Worm (Caenorhabditis elegans) whole organism, L4/young adult: ENCODE results near the gene Y102A11A.5.
"Not testable (repeated sequence)": the region's sequence is repeated elsewhere in the genome, so short reads cannot be mapped to it uniquely, and the experiment has no call there.

Experiments used
- W03F9.2 ChIP-seq: fragments of 150-350 bp; optimal IDR thresholded peaks from 2 replicates; lab custom pipeline; 2014; ENCODE audit warnings: missing biosample characterization, missing genetic modification characterization
- dao-5 ChIP-seq: sonication (generic microtip); optimal IDR thresholded peaks from 2 replicates; lab custom pipeline; 2016; ENCODE audit warnings: missing genotype, missing genetic modification characterization, moderate library complexity, missing compliant biosample characterization
- him-1 ChIP-seq: sonication (generic microtip); optimal IDR thresholded peaks from 2 replicates; lab custom pipeline; 2016; ENCODE audit warnings: missing genotype, missing genetic modification reagents, missing genetic modification characterization, missing compliant biosample characterization

Y102A11A.5 gene

DNA sequence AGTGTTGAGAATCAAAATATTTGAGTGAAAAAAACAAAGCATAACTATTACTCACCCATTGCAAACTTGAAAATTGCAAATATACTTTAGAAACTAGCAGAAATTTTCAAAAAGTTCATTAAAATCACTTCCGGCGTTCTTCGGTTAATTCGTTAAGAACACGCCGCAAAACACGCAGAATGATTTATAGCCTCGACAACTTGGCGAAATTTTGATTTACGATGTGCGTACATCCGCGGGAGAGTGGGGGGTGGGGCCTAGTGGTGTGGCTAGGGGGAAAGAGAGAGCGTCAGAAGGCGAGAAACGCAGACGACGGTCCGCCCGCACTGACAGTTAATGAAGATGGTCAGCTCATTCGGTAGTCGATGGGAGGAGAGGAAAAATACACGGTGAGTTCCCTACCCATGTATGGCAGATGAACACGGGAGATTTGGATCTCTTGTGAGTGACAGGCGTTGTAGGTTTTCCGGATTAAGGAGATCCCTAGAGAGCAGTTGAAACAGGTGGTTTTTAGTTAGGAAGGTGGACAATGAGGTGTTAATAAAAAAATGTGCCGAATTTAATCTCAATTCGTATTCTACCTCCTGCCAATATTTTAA is 14.8 kb upstream of the Y102A11A.5 start, which contains the start of gene igcm-4:
igcm-4 (minus strand) TSS at position 237 of the 599 bp plus-strand sequence.
- no peak for TF ChIP-seq dao-5
- TF ChIP-seq him-1 = no peak
- no peak for TF ChIP-seq W03F9.2 (tag; lab: Kevin White, UChicago)

DNA sequence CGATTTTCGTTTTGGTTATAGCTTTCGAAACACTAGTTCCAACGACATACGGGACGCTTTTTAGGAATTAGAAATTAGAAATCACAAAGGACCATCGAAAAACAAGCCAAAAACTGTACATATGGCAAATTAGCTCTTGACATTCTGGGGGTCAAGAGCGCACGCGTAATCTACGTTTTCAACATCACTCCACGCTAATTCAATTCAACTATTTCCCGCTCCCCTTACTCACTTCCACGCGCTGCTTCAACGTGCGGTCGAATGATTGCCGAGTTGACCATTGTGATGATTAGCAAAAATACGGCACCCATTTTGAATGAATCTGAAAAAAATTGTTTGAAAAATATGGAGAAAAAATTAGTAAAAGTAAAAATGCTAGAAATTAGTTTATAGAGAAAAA is 14.2 kb upstream of the Y102A11A.5 start:
- TF ChIP-seq dao-5 (no peak), W03F9.2 (tag; lab: Kevin White, UChicago) (no peak), him-1 (no peak)

DNA sequence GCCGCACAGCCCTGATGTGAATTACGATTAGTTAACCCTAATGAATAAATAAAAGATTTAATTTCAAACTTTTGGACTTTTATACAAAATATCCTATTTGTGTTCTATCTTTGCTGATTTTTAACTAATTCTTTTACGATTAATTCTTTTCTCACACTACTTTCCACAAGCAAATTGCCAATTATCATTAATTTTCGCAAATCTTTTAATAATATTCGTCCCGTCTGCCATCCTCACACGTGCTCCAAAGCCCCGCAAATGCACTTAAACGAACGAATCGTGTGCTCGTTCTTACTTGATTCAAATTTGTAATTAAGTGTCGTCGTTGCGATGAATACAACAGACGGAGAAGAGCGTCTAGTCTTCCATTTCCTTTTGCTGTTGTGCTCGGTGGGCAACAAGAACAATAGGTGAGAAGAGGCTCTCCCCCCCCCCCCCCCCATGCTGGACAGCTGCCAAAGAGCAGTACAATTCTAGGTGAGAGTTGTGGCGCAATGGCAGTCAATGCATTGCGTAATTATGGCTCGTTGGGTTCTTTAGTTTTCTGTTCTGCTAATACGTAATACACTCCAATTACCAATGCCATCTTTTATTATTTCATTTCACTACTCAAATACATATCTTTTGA is 13.3 kb upstream of the Y102A11A.5 start:
- TF ChIP-seq dao-5 = no peak
- TF ChIP-seq him-1 = no peak
- no peak for TF ChIP-seq W03F9.2 (tag; lab: Kevin White, UChicago)

DNA sequence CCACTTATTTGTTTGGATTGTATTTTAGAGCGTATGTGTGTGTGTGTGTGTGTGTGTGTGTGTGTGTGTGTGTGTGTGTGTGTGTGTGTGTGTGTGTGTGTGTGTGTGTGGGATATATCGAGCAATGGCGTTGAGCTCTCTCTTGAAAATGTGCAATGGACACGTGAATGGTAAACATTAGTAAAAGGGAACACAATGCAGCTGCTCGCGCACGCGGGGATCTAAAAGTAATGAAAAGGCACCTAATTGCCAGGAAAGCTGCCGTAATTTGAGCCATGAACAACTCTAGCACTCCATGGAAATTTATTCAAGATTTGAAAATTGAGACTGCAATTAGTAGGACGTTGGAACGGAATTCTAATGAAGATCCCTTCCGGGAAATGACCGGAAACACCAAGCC is 11.8 kb upstream of the Y102A11A.5 start:
- TF ChIP-seq W03F9.2 (tag; lab: Kevin White, UChicago) = no peak
- TF ChIP-seq dao-5 = no peak
- TF ChIP-seq him-1 = no peak

DNA sequence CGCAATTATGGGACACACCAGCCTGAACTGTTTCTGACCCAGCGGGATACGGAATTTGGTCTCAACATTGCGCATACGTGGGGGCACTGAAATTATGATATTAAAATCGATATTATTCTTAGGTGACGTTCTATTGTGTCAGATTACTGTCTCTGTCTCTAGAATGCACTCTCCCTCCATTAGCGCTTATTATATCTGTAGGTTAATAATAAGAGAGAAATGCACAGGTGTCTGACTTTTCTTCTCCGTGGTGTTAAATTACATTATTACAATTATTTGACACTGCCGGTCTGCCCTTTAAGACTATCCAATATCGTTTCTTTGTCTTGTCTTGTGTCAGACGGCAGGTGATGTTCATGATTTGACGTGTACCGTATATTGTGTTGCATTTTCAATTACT is 11.2 kb upstream of the Y102A11A.5 start:
- TF ChIP-seq him-1 (no peak), dao-5 (no peak), W03F9.2 (tag; lab: Kevin White, UChicago) (no peak)

DNA sequence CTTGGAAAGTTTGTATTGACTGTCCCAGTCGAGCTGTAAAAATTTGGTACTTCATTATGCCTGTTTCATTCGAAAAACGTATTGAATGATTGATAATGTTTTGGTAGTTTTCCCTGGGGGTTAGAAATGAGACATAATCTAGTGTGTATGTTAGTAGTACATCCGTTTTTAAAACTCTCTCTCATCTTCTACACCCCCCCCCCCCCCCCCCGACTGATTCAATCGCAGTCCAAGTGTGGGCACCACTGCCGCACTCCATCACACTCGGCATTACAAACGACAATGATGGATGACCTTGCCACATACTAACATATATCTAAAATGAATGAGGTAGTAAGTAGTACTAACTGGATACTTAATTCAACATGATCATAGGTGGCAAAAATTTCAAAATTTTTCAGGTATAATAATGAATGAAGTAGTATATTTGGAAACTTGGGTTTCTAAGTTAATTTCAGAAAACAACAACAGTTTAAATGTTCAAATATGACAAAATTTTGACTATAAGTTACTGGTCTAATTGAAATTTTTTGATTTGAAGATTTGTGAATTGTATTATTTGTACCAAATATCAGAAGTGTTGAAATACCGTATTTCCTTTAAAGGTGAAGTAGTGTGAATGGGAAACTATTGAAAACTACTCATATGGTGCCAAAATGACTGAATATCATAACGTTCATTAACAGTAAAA is 10.2 kb upstream of the Y102A11A.5 start:
- TF ChIP-seq dao-5 (no peak), him-1 (no peak), W03F9.2 (tag; lab: Kevin White, UChicago) (no peak)

DNA sequence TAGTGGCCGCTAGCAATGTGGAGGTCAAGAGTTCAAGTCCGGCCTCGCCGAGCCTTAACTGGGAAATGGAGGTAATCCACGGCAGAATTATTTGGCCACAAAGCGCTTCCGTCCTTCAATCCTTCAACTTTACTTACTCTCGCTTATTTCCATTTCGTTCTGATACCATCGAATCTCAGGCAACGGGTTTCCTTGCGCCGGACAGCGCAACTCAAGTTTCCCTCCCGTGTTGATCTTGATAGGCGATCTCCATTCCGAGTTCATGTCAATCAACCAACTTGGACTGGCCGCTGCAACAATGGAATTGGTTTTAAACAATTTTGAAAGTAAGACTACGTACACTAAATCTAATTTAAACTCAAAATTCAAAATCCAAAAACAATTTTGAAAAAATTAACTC is 9.5 kb upstream of the Y102A11A.5 start:
- no peak for TF ChIP-seq dao-5
- TF ChIP-seq him-1 = no peak
- no peak for TF ChIP-seq W03F9.2 (tag; lab: Kevin White, UChicago)

DNA sequence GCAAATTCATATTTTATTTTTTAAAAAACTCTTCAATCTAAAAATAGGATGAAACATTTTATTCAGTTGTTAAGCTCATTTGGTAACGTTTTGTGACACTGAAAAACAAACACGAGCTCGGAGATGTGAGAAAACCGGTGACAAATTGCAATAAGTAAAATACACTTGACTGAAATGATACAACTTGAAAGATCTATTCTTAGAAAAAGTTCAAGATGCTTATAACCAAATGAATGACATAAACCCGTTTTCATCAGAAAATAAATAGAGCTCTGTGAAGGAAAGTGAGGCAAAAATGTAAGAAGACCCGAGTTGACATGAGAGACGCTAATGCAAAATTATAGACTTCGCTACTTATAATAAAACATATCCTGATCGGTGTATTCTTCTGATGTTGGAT is 8.0 kb upstream of the Y102A11A.5 start, which contains the start of gene smex-2:
smex-2 (minus strand) TSS at position 101 of the 400 bp plus-strand sequence.
- TF ChIP-seq dao-5 = no peak
- no peak for TF ChIP-seq W03F9.2 (tag; lab: Kevin White, UChicago)
- no peak for TF ChIP-seq him-1

DNA sequence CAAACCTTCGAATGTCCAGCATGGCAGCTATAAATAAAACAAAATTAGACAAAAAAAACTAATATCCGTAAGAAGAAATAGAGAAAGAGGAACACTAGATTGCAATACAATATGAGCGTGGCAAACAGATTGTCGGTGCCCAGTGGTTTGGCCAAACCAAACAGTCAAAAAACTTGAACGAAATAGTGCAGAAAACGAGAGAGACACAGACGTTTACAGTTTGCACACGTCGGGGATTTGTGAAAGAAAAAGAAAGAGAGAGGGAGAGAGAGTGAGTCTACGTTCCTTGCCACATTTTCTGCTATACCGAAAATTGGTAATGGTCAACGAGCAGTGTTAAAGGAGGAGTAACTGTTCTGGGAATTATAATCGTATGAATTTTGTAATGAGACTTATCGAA is 3.8 kb upstream of the Y102A11A.5 start, which contains the start of gene ergi-1:
ergi-1 (minus strand) TSS at position 101 of the 400 bp plus-strand sequence.
- TF ChIP-seq W03F9.2 (tag; lab: Kevin White, UChicago) (no peak), him-1 (no peak), dao-5 (no peak)

DNA sequence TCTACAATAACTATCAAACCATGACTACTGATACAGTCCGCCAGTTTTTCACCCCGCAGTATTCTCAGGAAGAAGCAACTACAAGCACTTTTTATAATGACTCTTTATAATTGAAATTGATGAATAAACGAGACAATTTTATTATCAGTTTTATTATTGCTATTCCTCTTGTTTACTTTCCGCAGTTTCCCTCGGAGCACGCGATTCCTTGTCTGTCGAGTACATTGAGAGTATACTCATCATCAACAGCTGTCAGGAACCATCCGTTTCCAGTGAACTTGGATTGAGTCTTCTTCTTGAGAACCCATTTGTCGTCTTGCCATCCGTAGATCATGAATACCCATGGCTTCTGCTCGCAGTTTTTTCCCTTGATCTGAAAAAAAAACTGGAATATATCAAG is 517 bp downstream of the Y102A11A.5 start:
- no peak for TF ChIP-seq W03F9.2 (tag; lab: Kevin White, UChicago)
- TF ChIP-seq him-1 = no peak
- no peak for TF ChIP-seq dao-5

DNA sequence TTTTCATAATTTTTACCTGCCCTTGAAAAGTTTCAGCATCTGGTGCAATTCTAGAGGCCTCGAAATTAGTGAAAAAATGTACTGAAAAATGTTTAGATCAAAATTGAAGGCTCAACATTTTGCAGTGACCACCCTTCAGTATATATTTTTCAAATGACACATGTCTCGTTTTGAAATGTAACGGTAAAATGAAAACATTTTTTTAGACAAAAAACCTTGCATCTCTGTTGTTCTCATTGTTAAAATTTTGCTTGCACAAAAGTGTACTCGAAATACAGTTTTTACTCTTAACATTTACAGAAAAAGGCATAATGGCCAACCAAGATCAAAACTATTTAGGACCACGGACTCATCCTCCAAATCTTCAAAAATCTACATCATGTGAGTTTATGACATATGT is 5.0 kb downstream of the Y102A11A.5 start, which contains the start of gene Y102A11A.2:
Y102A11A.2 (plus strand) TSS at position 301 of the 400 bp plus-strand sequence.
- TF ChIP-seq dao-5; W03F9.2 (tag; lab: Kevin White, UChicago); him-1: not testable (repeated sequence)

DNA sequence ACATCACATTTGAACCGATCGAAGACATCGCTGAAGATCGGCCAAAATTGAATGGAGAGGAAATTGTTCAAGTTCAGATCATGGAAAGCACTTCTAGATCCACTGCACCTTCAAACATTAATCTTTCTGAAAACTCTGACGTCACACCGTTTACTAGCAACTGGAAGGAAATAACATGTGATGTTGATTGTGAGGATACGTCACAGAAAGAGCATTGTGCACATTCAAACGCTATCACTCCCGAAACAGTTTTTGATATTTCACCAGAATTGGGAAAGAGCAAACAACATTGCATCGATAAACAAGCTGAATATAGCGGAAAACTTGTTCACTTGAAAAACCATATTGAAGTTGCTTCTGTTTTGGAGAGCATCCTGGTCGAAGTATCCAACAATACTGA is 9.8 kb downstream of the Y102A11A.5 start:
- TF ChIP-seq him-1 (no peak), dao-5 (no peak), W03F9.2 (tag; lab: Kevin White, UChicago) (no peak)

DNA sequence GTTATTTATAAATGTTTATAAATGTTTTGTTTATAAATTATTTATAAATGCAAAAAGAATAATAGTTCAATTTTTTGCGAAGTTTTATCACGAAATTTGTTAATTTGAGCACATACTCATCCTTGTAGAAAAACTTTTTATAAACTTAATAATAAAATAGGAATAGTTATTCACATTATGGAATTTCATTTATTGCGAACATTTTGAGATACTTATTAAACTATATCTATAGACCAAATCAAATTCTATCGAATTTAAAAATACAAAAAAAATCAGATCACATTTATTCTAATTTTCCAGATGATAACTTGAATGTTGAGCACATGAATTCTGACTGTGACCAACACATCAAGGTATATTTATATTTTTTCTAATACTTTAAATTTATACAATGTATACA is 12.5 kb downstream of the Y102A11A.5 start, which contains the start of gene Y102A11A.3:
Y102A11A.3 (plus strand) TSS at position 301 of the 400 bp plus-strand sequence.
- TF ChIP-seq him-1 = no peak
- TF ChIP-seq dao-5 = no peak
- TF ChIP-seq W03F9.2 (tag; lab: Kevin White, UChicago) = no peak

DNA sequence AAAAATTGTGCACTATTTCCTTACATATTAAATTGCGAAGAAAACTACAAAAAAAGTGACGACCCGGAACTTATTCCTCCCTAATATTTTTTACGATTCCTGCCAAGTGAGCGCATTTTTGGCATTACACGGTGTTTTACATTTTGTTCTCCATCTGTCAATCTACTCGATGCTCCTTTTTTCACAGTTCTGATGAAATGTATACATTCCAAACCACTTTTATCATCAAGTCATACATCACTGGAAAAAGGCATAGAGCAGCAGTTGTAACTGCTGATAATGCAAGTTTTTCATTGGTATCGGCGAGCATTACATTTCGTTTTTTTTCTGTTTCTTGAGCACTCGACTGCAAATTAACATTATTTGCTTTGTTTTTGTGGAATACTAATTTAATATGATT is 13.2 kb downstream of the Y102A11A.5 start:
- TF ChIP-seq him-1 = no peak
- TF ChIP-seq W03F9.2 (tag; lab: Kevin White, UChicago) = no peak
- TF ChIP-seq dao-5 = no peak

DNA sequence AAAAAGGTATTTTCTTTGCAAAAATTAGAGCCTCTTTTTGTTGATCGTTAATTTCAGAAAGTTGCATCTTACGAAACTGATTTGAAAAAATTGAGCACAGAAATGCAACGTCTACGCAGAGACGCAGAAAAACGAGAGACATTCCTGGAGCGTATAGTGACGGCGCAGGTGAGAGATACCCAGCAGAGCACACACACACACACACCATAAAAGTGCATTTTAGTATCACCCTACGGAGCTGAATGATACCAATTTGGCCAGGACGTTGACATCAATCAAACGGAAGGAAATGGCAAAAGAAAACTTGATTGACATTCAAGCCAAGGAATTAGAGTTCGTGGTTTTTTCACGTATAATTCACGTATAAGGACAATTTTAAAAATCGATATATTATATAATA is 16.9 kb downstream of the Y102A11A.5 start:
- TF ChIP-seq him-1 (no peak), dao-5 (no peak)
